Worm (Caenorhabditis elegans) whole organism, L4/young adult: ENCODE data around the gene olrn-1.

ENCODE experiments used
- W03F9.2 ChIP-seq: fragments of 150-350 bp; optimal IDR thresholded peaks from 2 replicates; lab custom pipeline; 2014; ENCODE audit warnings: missing biosample characterization, missing genetic modification characterization
- dao-5 ChIP-seq: sonication (generic microtip); optimal IDR thresholded peaks from 2 replicates; lab custom pipeline; 2016; ENCODE audit warnings: missing genotype, missing genetic modification characterization, moderate library complexity, missing compliant biosample characterization
- him-1 ChIP-seq: sonication (generic microtip); optimal IDR thresholded peaks from 2 replicates; lab custom pipeline; 2016; ENCODE audit warnings: missing genotype, missing genetic modification reagents, missing genetic modification characterization, missing compliant biosample characterization

olrn-1 gene

ce11 chrX:15528472-15528871 lies 9.0 kb upstream of the olrn-1 start:
- no peak for TF ChIP-seq W03F9.2
- TF ChIP-seq dao-5 (tag; lab: Kevin White, UChicago), result no peak
- TF ChIP-seq him-1, result no peak

ce11 chrX:15533260-15533659 lies 4.2 kb upstream of the olrn-1 start:
- no peak for TF ChIP-seq him-1
- no peak for TF ChIP-seq dao-5 (tag; lab: Kevin White, UChicago)
- TF ChIP-seq W03F9.2, result no peak

ce11 chrX:15535190-15535636 lies 2.2 kb upstream of the olrn-1 start:
- no peak for TF ChIP-seq dao-5 (tag; lab: Kevin White, UChicago)
- TF ChIP-seq W03F9.2, result no peak
- peak; percentile 72 for TF ChIP-seq him-1

ce11 chrX:15536017-15536416 lies 1.4 kb upstream of the olrn-1 start:
- no peak for TF ChIP-seq him-1

- no peak for TF ChIP-seq W03F9.2
- no peak for TF ChIP-seq him-1
- TF ChIP-seq dao-5 (tag; lab: Kevin White, UChicago), result no peak
Measured at ce11 chrX:15539299-15539698, 1.8 kb downstream of the olrn-1 start.

ce11 chrX:15541437-15541836 lies 4.0 kb downstream of the olrn-1 start:
- TF ChIP-seq him-1, result no peak
- no peak for TF ChIP-seq W03F9.2
- no peak for TF ChIP-seq dao-5 (tag; lab: Kevin White, UChicago)

ce11 chrX:15544671-15545070 lies 7.2 kb downstream of the olrn-1 start:
- no peak for TF ChIP-seq dao-5 (tag; lab: Kevin White, UChicago)
- no peak for TF ChIP-seq him-1
- TF ChIP-seq W03F9.2, result no peak

ce11 chrX:15545485-15545884 lies 8.0 kb downstream of the olrn-1 start:
- no peak for TF ChIP-seq dao-5 (tag; lab: Kevin White, UChicago)
- TF ChIP-seq him-1, result no peak
- TF ChIP-seq W03F9.2, result no peak

ce11 chrX:15546943-15547342 lies 9.5 kb downstream of the olrn-1 start:
- no peak for TF ChIP-seq W03F9.2
- no peak for TF ChIP-seq dao-5 (tag; lab: Kevin White, UChicago)
- TF ChIP-seq him-1, result no peak

- TF ChIP-seq W03F9.2, result no peak
- no peak for TF ChIP-seq dao-5 (tag; lab: Kevin White, UChicago)
- TF ChIP-seq him-1, result no peak
Measured at ce11 chrX:15547896-15548295, 10.4 kb downstream of the olrn-1 start.

ce11 chrX:15550769-15551168 lies 13.3 kb downstream of the olrn-1 start:
- TF ChIP-seq W03F9.2 (no peak), him-1 (no peak), dao-5 (tag; lab: Kevin White, UChicago) (no peak)

ce11 chrX:15552024-15552769 lies 14.7 kb downstream of the olrn-1 start:
- TF ChIP-seq him-1 (no peak), dao-5 (tag; lab: Kevin White, UChicago) (no peak), W03F9.2 (no peak)

- no peak for TF ChIP-seq him-1
- TF ChIP-seq W03F9.2, result no peak
- TF ChIP-seq dao-5 (tag; lab: Kevin White, UChicago), result no peak
Measured at ce11 chrX:15554910-15555309, 17.4 kb downstream of the olrn-1 start.

- TF ChIP-seq him-1, result no peak
- TF ChIP-seq W03F9.2, result no peak
- TF ChIP-seq dao-5 (tag; lab: Kevin White, UChicago), result no peak
Measured at ce11 chrX:15555529-15555928, 18.1 kb downstream of the olrn-1 start.

- TF ChIP-seq him-1 (no peak), W03F9.2 (no peak), dao-5 (tag; lab: Kevin White, UChicago) (no peak)
Measured at ce11 chrX:15557849-15558248, 20.4 kb downstream of the olrn-1 start, which contains the start of gene lron-3. Gene lron-3 (minus strand): TSS chrX:15557949.

- TF ChIP-seq W03F9.2, result no peak
- no peak for TF ChIP-seq dao-5 (tag; lab: Kevin White, UChicago)
- no peak for TF ChIP-seq him-1
Measured at ce11 chrX:15559473-15559872, 22.0 kb downstream of the olrn-1 start.
